Fruit fly (Drosophila melanogaster) whole organism, embryonic: ENCODE measurements around the gene mei-218.

ENCODE experiments used
- Abd-B ChIP-seq: fragments of 200-800 bp; sonication (Bioruptor generic); optimal IDR thresholded peaks from 2 replicates; lab custom pipeline; 2018; ENCODE audit warnings: missing biosample characterization, mild to moderate bottlenecking, missing genetic modification characterization, moderate library complexity
- Bgb ChIP-seq: fragments of 200-800 bp; sonication (Bioruptor generic); IDR thresholded peaks from 2 replicates; pipeline ENCODE4 v1.3.6; 2022; ENCODE audit warnings: missing biosample characterization, missing genetic modification characterization; ENCODE audit not compliant: partially characterized antibody
- BtbVII ChIP-seq: fragments of 200-800 bp; sonication (Bioruptor generic); optimal IDR thresholded peaks from 3 replicates; lab custom pipeline; 2017; ENCODE audit warnings: missing biosample characterization, mild to moderate bottlenecking, missing genetic modification characterization
- CG10979 ChIP-seq: fragments of 200-800 bp; sonication (Bioruptor generic); optimal IDR thresholded peaks from 2 replicates; lab custom pipeline; 2018; ENCODE audit warnings: missing biosample characterization, mild to moderate bottlenecking, missing genetic modification characterization, moderate library complexity
- CG11456 ChIP-seq: fragments of 200-800 bp; sonication (Bioruptor generic); IDR thresholded peaks from 3 replicates; pipeline ENCODE4 v1.3.6; 2022; ENCODE audit warnings: missing biosample characterization, missing genetic modification characterization
- CG11504 ChIP-seq: fragments of 200-800 bp; sonication (Bioruptor generic); optimal IDR thresholded peaks from 3 replicates; lab custom pipeline; 2019; ENCODE audit warnings: missing biosample characterization, mild to moderate bottlenecking, missing genetic modification characterization, moderate library complexity
- CG12769 ChIP-seq: fragments of 200-800 bp; sonication (Bioruptor generic); optimal IDR thresholded peaks from 2 replicates; lab custom pipeline; 2019; ENCODE audit warnings: missing biosample characterization, mild to moderate bottlenecking, missing genetic modification characterization, moderate library complexity
- CG15269 ChIP-seq: fragments of 200-800 bp; sonication (Bioruptor generic); optimal IDR thresholded peaks from 2 replicates; lab custom pipeline; 2018; ENCODE audit warnings: missing biosample characterization, mild to moderate bottlenecking, missing genetic modification characterization, moderate library complexity
- CG17361 ChIP-seq: fragments of 200-800 bp; sonication (Bioruptor generic); IDR thresholded peaks from 3 replicates; pipeline ENCODE4 v1.3.6; 2022; ENCODE audit warnings: missing biosample characterization, missing genetic modification characterization
- CG17802 ChIP-seq: fragments of 200-800 bp; sonication (Bioruptor generic); optimal IDR thresholded peaks from 2 replicates; lab custom pipeline; 2018; ENCODE audit warnings: missing biosample characterization, mild to moderate bottlenecking, missing genetic modification characterization, moderate library complexity
- CG32767 ChIP-seq: fragments of 200-800 bp; sonication (Bioruptor generic); IDR thresholded peaks from 2 replicates; pipeline ENCODE4 v1.3.6; 2022; ENCODE audit warnings: missing biosample characterization, missing genetic modification characterization
- CG3407 ChIP-seq: fragments of 200-800 bp; sonication (Bioruptor generic); optimal IDR thresholded peaks from 2 replicates; lab custom pipeline; 2018; ENCODE audit warnings: missing biosample characterization, mild to moderate bottlenecking, missing genetic modification characterization
- CG4328 ChIP-seq: fragments of 200-800 bp; sonication (Bioruptor generic); optimal IDR thresholded peaks from 3 replicates; lab custom pipeline; 2017; ENCODE audit warnings: missing biosample characterization, missing genetic modification reagents, missing genetic modification characterization
- CG4424 ChIP-seq: fragments of 200-800 bp; sonication (Bioruptor generic); optimal IDR thresholded peaks from 3 replicates; lab custom pipeline; 2016; ENCODE audit warnings: missing biosample characterization, missing genetic modification characterization
- CG4820 ChIP-seq: fragments of 200-800 bp; sonication (Bioruptor generic); optimal IDR thresholded peaks from 3 replicates; lab custom pipeline; 2016; ENCODE audit warnings: missing biosample characterization, missing genetic modification characterization
- CG6175 ChIP-seq: fragments of 200-800 bp; sonication (Bioruptor generic); IDR thresholded peaks from 3 replicates; pipeline ENCODE4 v1.3.6; 2022; ENCODE audit warnings: missing biosample characterization, missing genetic modification characterization
- CG6654 ChIP-seq: fragments of 200-800 bp; sonication (Bioruptor generic); optimal IDR thresholded peaks from 2 replicates; lab custom pipeline; 2017; ENCODE audit warnings: missing biosample characterization, mild to moderate bottlenecking, missing genetic modification characterization
- CG6683 ChIP-seq: fragments of 200-800 bp; sonication (Bioruptor generic); optimal IDR thresholded peaks from 2 replicates; lab custom pipeline; 2017; ENCODE audit warnings: missing biosample characterization, mild to moderate bottlenecking, missing genetic modification characterization, missing genetic modification reagents
- CG6689 ChIP-seq: fragments of 200-800 bp; sonication (Bioruptor generic); IDR thresholded peaks from 2 replicates; pipeline ENCODE4 v1.3.6; 2022; ENCODE audit warnings: missing biosample characterization, missing genetic modification characterization
- CG7963 ChIP-seq: fragments of 200-800 bp; sonication (Bioruptor generic); IDR thresholded peaks from 3 replicates; pipeline ENCODE4 v1.3.6; 2022; ENCODE audit warnings: missing biosample characterization, missing genetic modification characterization; ENCODE audit not compliant: partially characterized antibody
- CG8290 ChIP-seq, 3 experiments: fragments of 200-800 bp; sonication (Bioruptor generic); optimal IDR thresholded peaks; 2 replicates each; lab custom pipeline; 2016 to 2019; ENCODE audit warnings: missing biosample characterization in 3 of 3, missing genetic modification characterization in 3 of 3, mild to moderate bottlenecking in 2 of 3, moderate library complexity in 1 of 3
- CG9609 ChIP-seq: fragments of 200-800 bp; sonication (Bioruptor generic); optimal IDR thresholded peaks from 3 replicates; lab custom pipeline; 2016; ENCODE audit warnings: missing biosample characterization, missing genetic modification characterization
- Deaf1 ChIP-seq: fragments of 200-800 bp; optimal IDR thresholded peaks from 3 replicates; lab custom pipeline; 2019; ENCODE audit warnings: missing biosample characterization, mild to moderate bottlenecking, missing genetic modification characterization, moderate library complexity
- Ets65A ChIP-seq: fragments of 200-800 bp; sonication (Bioruptor generic); peaks from one replicate; lab custom pipeline; 2016; ENCODE audit warnings: missing biosample characterization, missing genetic modification characterization
- Hr3 ChIP-seq: fragments of 200-800 bp; sonication (Bioruptor generic); optimal IDR thresholded peaks from 3 replicates; lab custom pipeline; 2016; ENCODE audit warnings: missing biosample characterization, missing genetic modification characterization
- Hr39 ChIP-seq: fragments of >200 bp; optimal IDR thresholded peaks from 2 replicates; lab custom pipeline; 2017
- MBD-R2 ChIP-seq: fragments of 200-800 bp; sonication (Bioruptor generic); IDR thresholded peaks from 2 replicates; pipeline ENCODE4 v1.3.6; 2022; ENCODE audit warnings: missing biosample characterization, missing genetic modification characterization
- Med ChIP-seq: fragments of 200-800 bp; sonication (Bioruptor generic); peaks from one replicate; lab custom pipeline; 2016; ENCODE audit warnings: missing biosample characterization, missing genetic modification characterization, mild to moderate bottlenecking, inconsistent platforms, moderate library complexity
- Myb ChIP-seq: fragments of 200-800 bp; sonication (Bioruptor generic); optimal IDR thresholded peaks from 2 replicates; lab custom pipeline; 2016; ENCODE audit warnings: missing biosample characterization, missing genetic modification characterization
- NC2β ChIP-seq: fragments of 200-800 bp; sonication (Bioruptor generic); optimal IDR thresholded peaks from 2 replicates; lab custom pipeline; 2016; ENCODE audit warnings: missing biosample characterization, missing genetic modification characterization
- Taf1 ChIP-seq: fragments of 200-800 bp; sonication (Bioruptor generic); IDR thresholded peaks from 2 replicates; pipeline ENCODE4 v1.3.6; 2022; ENCODE audit warnings: missing biosample characterization, missing genetic modification characterization
- ap ChIP-seq: fragments of 200-800 bp; sonication (Bioruptor generic); IDR thresholded peaks from 2 replicates; pipeline ENCODE4 v1.3.6; 2022; ENCODE audit warnings: missing biosample characterization, missing genetic modification characterization
- bsh ChIP-seq, 2 experiments: fragments of 200-800 bp; sonication (Bioruptor generic); optimal IDR thresholded peaks; 2 replicates each; lab custom pipeline; 2017 to 2018; ENCODE audit warnings: mild to moderate bottlenecking in 2 of 2, missing biosample characterization in 2 of 2, missing genetic modification characterization in 2 of 2, moderate library complexity in 1 of 2
- cg ChIP-seq: fragments of 200-800 bp; sonication (Bioruptor generic); optimal IDR thresholded peaks from 3 replicates; lab custom pipeline; 2019; ENCODE audit warnings: missing biosample characterization, mild to moderate bottlenecking, missing genetic modification characterization, moderate library complexity
- chif ChIP-seq, 2 experiments: fragments of 200-800 bp; sonication (Bioruptor generic); optimal IDR thresholded peaks; 3 replicates each; lab custom pipeline; 2016; ENCODE audit warnings: missing biosample characterization in 2 of 2, missing genetic modification characterization in 2 of 2
- cwo ChIP-seq: fragments of 200-800 bp; sonication (Bioruptor generic); optimal IDR thresholded peaks from 3 replicates; lab custom pipeline; 2017; ENCODE audit warnings: missing biosample characterization, missing genetic modification characterization, mild to moderate bottlenecking, moderate library complexity, missing genetic modification reagents
- danr ChIP-seq: fragments of 200-800 bp; sonication (Bioruptor generic); IDR thresholded peaks from 2 replicates; pipeline ENCODE4 v1.3.6; 2022; ENCODE audit warnings: missing biosample characterization, missing genetic modification characterization
- fd64A ChIP-seq: fragments of 200-800 bp; sonication (Bioruptor generic); optimal IDR thresholded peaks from 3 replicates; lab custom pipeline; 2018; ENCODE audit warnings: missing biosample characterization, mild to moderate bottlenecking, missing genetic modification characterization
- fru ChIP-seq: fragments of >200 bp; optimal IDR thresholded peaks from 2 replicates; lab custom pipeline; 2017
- gem ChIP-seq: fragments of 200-800 bp; sonication (Bioruptor generic); optimal IDR thresholded peaks from 2 replicates; lab custom pipeline; 2019; ENCODE audit warnings: missing biosample characterization, mild to moderate bottlenecking, missing genetic modification characterization, moderate library complexity
- ken ChIP-seq: fragments of 200-800 bp; sonication (Bioruptor generic); IDR thresholded peaks from 3 replicates; pipeline ENCODE4 v1.3.6; 2022; ENCODE audit warnings: missing biosample characterization, missing genetic modification characterization
- lmd ChIP-seq: fragments of 200-800 bp; sonication (Bioruptor generic); IDR thresholded peaks from 2 replicates; pipeline ENCODE4 v1.3.6; 2022; ENCODE audit warnings: missing biosample characterization, missing genetic modification characterization
- lola ChIP-seq, 3 experiments: fragments of >200 bp in 2 of 3; fragments of 200-800 bp in 1 of 3; sonication (Bioruptor generic) in 1 of 3; optimal IDR thresholded peaks; 2 replicates each; lab custom pipeline; 2017 to 2019; ENCODE audit warnings: missing biosample characterization in 3 of 3, missing genetic modification characterization in 3 of 3, mild to moderate bottlenecking in 1 of 3, moderate library complexity in 1 of 3
- nerfin-1 ChIP-seq: fragments of 200-800 bp; sonication (Bioruptor generic); optimal IDR thresholded peaks from 3 replicates; lab custom pipeline; 2019; ENCODE audit warnings: missing biosample characterization, mild to moderate bottlenecking, missing genetic modification characterization, moderate library complexity
- tap ChIP-seq: fragments of 200-800 bp; optimal IDR thresholded peaks from 3 replicates; lab custom pipeline; 2019; ENCODE audit warnings: missing biosample characterization, mild to moderate bottlenecking, missing genetic modification characterization, moderate library complexity
- trem ChIP-seq: fragments of 200-800 bp; optimal IDR thresholded peaks from 3 replicates; lab custom pipeline; 2019; ENCODE audit warnings: missing biosample characterization, mild to moderate bottlenecking, missing genetic modification characterization, moderate library complexity
- zen2 ChIP-seq: fragments of 200-800 bp; sonication (Bioruptor generic); IDR thresholded peaks from 3 replicates; pipeline ENCODE4 v1.3.6; 2022; ENCODE audit warnings: missing biosample characterization, missing genetic modification characterization; ENCODE audit not compliant: partially characterized antibody

The mei-218 gene

dm6 chrX:17113324-17113723, 29.5 kb downstream of the mei-218 start (continued):
- TF ChIP-seq CG6689 (GFP tag; lab: Robert Waterston, UW) (no peak), Hr39 (lab: Kevin White, UChicago) (no peak)

- no peak for TF ChIP-seq Taf1 (GFP tag; lab: Robert Waterston, UW)
- peak; percentile 32 for TF ChIP-seq CG4424 (GFP tag; lab: Kevin White, UChicago)
- TF ChIP-seq CG17361 (GFP tag; lab: Robert Waterston, UW): peak; percentile 45; the same call in 1 of the 3 replicates
- no peak for TF ChIP-seq ap
- TF ChIP-seq gem: peak; percentile 43
- TF ChIP-seq Abd-B (GFP tag; lab: Kevin White, UChicago): no peak
- TF ChIP-seq CG7963 (GFP tag; lab: Robert Waterston, UW): no peak
- no peak for TF ChIP-seq MBD-R2
- TF ChIP-seq CG6654 (GFP tag; lab: Kevin White, UChicago): no peak
- TF ChIP-seq CG8290 (GFP tag; optimal IDR thresholded peaks at IDR 0.05; lab: Kevin White, UChicago): no peak
- TF ChIP-seq CG8290 (tag; optimal IDR thresholded peaks at IDR 0.05; lab: Kevin White, UChicago): no peak
- TF ChIP-seq trem: no peak
- no peak for TF ChIP-seq tap (tag; lab: Kevin White, UChicago)
- TF ChIP-seq Deaf1 (tag; lab: Kevin White, UChicago): no peak
- TF ChIP-seq Med (GFP tag; lab: Kevin White, UChicago): peak; percentile 36
- TF ChIP-seq CG6175 (GFP tag; lab: Robert Waterston, UW): no peak
- no peak for TF ChIP-seq cg (GFP tag; lab: Kevin White, UChicago)
- TF ChIP-seq CG3407 (GFP tag; lab: Kevin White, UChicago): no peak
- peak in 1 of 3 experiments; percentile 13 for TF ChIP-seq lola (GFP tag; optimal IDR thresholded peaks at IDR 0.05; lab: Kevin White, UChicago)
- TF ChIP-seq chif (GFP tag; optimal IDR thresholded peaks at IDR 0.05; lab: Kevin White, UChicago): no peak
- TF ChIP-seq zen2 (GFP tag; lab: Robert Waterston, UW): no peak
- TF ChIP-seq CG32767 (GFP tag; lab: Robert Waterston, UW): no peak
- no peak for TF ChIP-seq CG9609 (GFP tag; lab: Kevin White, UChicago)
- TF ChIP-seq Bgb (GFP tag; lab: Robert Waterston, UW): no peak
- no peak for TF ChIP-seq CG15269 (tag; lab: Kevin White, UChicago)
- no peak for TF ChIP-seq NC2β
- no peak for TF ChIP-seq lmd
- no peak for TF ChIP-seq BtbVII (GFP tag; lab: Kevin White, UChicago)
- TF ChIP-seq CG4328: no peak
- TF ChIP-seq Myb: no peak
- TF ChIP-seq CG6683 (GFP tag; lab: Kevin White, UChicago): no peak
- TF ChIP-seq CG11456 (GFP tag; lab: Robert Waterston, UW): no peak
- no peak for TF ChIP-seq CG17802 (tag; lab: Kevin White, UChicago)
- no peak for TF ChIP-seq danr (GFP tag; lab: Robert Waterston, UW)
- TF ChIP-seq fru (lab: Kevin White, UChicago): no peak
- peak; percentile 41 for TF ChIP-seq CG10979 (tag; lab: Kevin White, UChicago)
- no peak for TF ChIP-seq cwo (GFP tag; lab: Kevin White, UChicago)
- peak; percentile 31 for TF ChIP-seq CG11504 (tag; lab: Kevin White, UChicago)
- peak; percentile 23 for TF ChIP-seq CG4820 (GFP tag; lab: Kevin White, UChicago)
- TF ChIP-seq Hr3 (GFP tag; lab: Kevin White, UChicago): no peak
- TF ChIP-seq bsh (GFP tag; optimal IDR thresholded peaks at IDR 0.05; lab: Kevin White, UChicago): peak; percentile 12 to 17
- TF ChIP-seq CG12769: no peak
- no peak for TF ChIP-seq ken
- TF ChIP-seq nerfin-1 (tag; lab: Kevin White, UChicago): no peak
- TF ChIP-seq fd64A: no peak
- TF ChIP-seq Ets65A: no peak
Observed at dm6 chrX:17111958-17112953, 30.5 kb downstream of the mei-218 start.
